Worm (Caenorhabditis elegans): ENCODE results near the gene F46G10.2.
A peak's percentile ranks its signal among the peaks of the same experiment; 100 is the strongest.

Gene F46G10.2

DNA sequence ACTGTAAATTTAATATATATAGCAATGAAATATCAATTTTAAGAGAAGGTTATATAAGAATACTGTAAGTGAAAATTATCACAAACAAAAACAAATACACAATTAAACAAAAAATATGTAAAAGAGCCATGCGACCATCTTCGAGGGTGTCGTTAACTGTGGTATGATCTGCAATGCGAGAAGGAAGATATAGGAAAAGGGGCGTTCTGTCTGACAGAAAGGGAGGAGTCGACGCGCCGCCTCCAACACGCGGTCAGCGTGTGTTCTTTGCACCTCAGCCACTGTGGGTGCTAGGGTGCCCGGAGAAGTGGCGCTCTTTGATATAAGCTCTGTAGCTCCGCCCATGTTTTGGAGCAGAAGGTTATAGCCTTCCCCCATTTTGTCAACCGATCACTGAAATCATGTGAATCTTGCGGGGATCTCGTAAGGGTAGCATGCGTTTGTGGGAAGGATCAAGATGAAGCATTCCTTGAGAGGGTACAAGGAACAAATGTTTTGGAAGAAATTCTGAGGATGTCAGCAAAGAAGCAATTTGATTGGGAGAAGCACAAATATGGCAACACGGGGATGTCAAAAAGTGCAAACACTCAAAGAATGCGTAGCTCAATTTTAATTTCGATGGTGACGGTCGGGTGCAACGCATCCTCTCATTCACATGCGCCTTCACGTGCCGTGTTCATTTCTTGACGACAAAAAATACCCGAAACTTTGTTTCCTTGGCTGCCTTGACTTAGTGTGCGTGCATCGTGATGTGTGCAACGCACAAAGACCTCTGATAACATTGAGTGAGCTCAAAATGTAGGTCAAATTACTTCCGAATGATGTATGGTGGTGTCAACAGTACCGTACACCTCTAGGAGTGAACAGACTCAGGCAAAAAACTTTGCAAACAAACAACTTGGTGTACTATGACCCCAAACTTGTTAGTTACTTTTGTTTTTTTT lies 28.3 kb downstream of the F46G10.2 start, which contains the start of gene mxl-3 (continued):
- 0 out of 2 replicates have a peak, but pooled peaks have one; percentile 31 for TF ChIP-seq nhr-42 (GFP tag; IDR thresholded peaks at IDR 0.05)
- TF ChIP-seq hmg-1.1 (GFP tag; IDR thresholded peaks at IDR 0.05): peak; percentile 32; the same call in 1 of the 2 replicates
- TF ChIP-seq zip-2 (tag; optimal IDR thresholded peaks at IDR 0.05): no peak
- peak; percentile 9 for TF ChIP-seq F10B5.3 (tag; optimal IDR thresholded peaks at IDR 0.05)
- peak; percentile 44 for TF ChIP-seq mes-2 (tag; optimal IDR thresholded peaks at IDR 0.05; ENCODE audit: poor library complexity, severe bottlenecking)
- TF ChIP-seq nhr-6 (tag; optimal IDR thresholded peaks at IDR 0.05): peak; percentile 36
- TF ChIP-seq lin-15B (tag; optimal IDR thresholded peaks at IDR 0.05): no peak
- TF ChIP-seq saeg-2 (GFP tag; IDR thresholded peaks at IDR 0.05): no peak
- peak; percentile 70 for TF ChIP-seq nhr-28 (tag; optimal IDR thresholded peaks at IDR 0.05)
- peak; percentile 91 for TF ChIP-seq dmd-6 (GFP tag; IDR thresholded peaks at IDR 0.05)
- peak; percentile 33 for TF ChIP-seq duxl-1 (tag; optimal IDR thresholded peaks at IDR 0.05; ENCODE audit: poor library complexity)
- TF ChIP-seq ceh-32 (tag; optimal IDR thresholded peaks at IDR 0.05; ENCODE audit: poor library complexity): no peak
- no peak for TF ChIP-seq ceh-44 (GFP tag; IDR thresholded peaks at IDR 0.05)
- TF ChIP-seq nhr-77 (tag; optimal IDR thresholded peaks at IDR 0.05): peak; percentile 42
- no peak for TF ChIP-seq nhr-111 (GFP tag; optimal IDR thresholded peaks at IDR 0.05)
- peak; percentile 86 for TF ChIP-seq ama-1 (optimal IDR thresholded peaks at IDR 0.05)
- no peak for TF ChIP-seq ceh-28 (tag; optimal IDR thresholded peaks at IDR 0.05)
- no peak for TF ChIP-seq ceh-62 (tag; optimal IDR thresholded peaks at IDR 0.05)
- TF ChIP-seq spr-3 (GFP tag; optimal IDR thresholded peaks at IDR 0.05): no peak
- no peak for TF ChIP-seq ztf-11 (tag; optimal IDR thresholded peaks at IDR 0.05)
- no peak for TF ChIP-seq unc-130 (GFP tag; optimal IDR thresholded peaks at IDR 0.05)
- no peak for TF ChIP-seq daf-19 (GFP tag; conservative IDR thresholded peaks at IDR 0.05)
- TF ChIP-seq ztf-7 (tag; optimal IDR thresholded peaks at IDR 0.05): no peak
- no peak for TF ChIP-seq F37D6.2 (tag; optimal IDR thresholded peaks at IDR 0.05)
- no peak for TF ChIP-seq nhr-102 (tag; optimal IDR thresholded peaks at IDR 0.05)
- TF ChIP-seq egl-43 (GFP tag; IDR thresholded peaks at IDR 0.05): no peak
- TF ChIP-seq hif-1 (tag; optimal IDR thresholded peaks at IDR 0.05): peak in 1 of 2 experiments; percentile 66
- 0 out of 2 replicates have a peak, but pooled peaks have one; percentile 19 for TF ChIP-seq madf-9 (GFP tag; conservative IDR thresholded peaks at IDR 0.05)
- no peak for TF ChIP-seq unc-62 (GFP tag; optimal IDR thresholded peaks at IDR 0.05 in 1 of 2)
- no peak for TF ChIP-seq unc-62 (tag; optimal IDR thresholded peaks at IDR 0.05)
- peak; percentile 78 for TF ChIP-seq php-3 (GFP tag; IDR thresholded peaks at IDR 0.05)
- no peak for TF ChIP-seq ces-1 (GFP tag; optimal IDR thresholded peaks at IDR 0.05)
- TF ChIP-seq hlh-30 (tag; optimal IDR thresholded peaks at IDR 0.05; ENCODE audit: insufficient read depth): peak; percentile 89
- no peak for TF ChIP-seq fkh-10 (GFP tag; optimal IDR thresholded peaks at IDR 0.05)
- TF ChIP-seq lin-39 (tag; optimal IDR thresholded peaks at IDR 0.05): no peak
- no peak for TF ChIP-seq F26F4.8 (GFP tag; conservative IDR thresholded peaks at IDR 0.05)
- TF ChIP-seq lir-3 (tag; optimal IDR thresholded peaks at IDR 0.05): no peak
- no peak for TF ChIP-seq lin-13 (GFP tag; optimal IDR thresholded peaks at IDR 0.05)
- no peak; the same call in 1 of the 2 replicates for TF ChIP-seq T26A8.4 (GFP tag; IDR thresholded peaks at IDR 0.05)
- TF ChIP-seq dve-1 (tag; optimal IDR thresholded peaks at IDR 0.05; ENCODE audit: insufficient read depth): peak; percentile 65
- peak; percentile 84 for TF ChIP-seq nhr-48 (tag; optimal IDR thresholded peaks at IDR 0.05)
- TF ChIP-seq daf-8 (GFP tag; IDR thresholded peaks at IDR 0.05): no peak
- peak; percentile 98 for TF ChIP-seq mxl-2 (GFP tag; conservative IDR thresholded peaks at IDR 0.05)
- TF ChIP-seq lsy-2 (tag; optimal IDR thresholded peaks at IDR 0.05): peak in 1 of 2 experiments; percentile 65
- peak; percentile 40; the same call in 1 of the 2 replicates for TF ChIP-seq tra-1 (GFP tag; IDR thresholded peaks at IDR 0.05)
- no peak for TF ChIP-seq lim-7 (GFP tag; IDR thresholded peaks at IDR 0.05)
- TF ChIP-seq pha-4 (GFP tag; IDR thresholded peaks at IDR 0.05): no peak
- TF ChIP-seq pha-4 (tag; optimal IDR thresholded peaks at IDR 0.05): no peak
- peak; percentile 66 for TF ChIP-seq set-16 (GFP tag; IDR thresholded peaks at IDR 0.05)
